Worm (Caenorhabditis elegans) whole organism, L2 larva: Measurements from ENCODE around the gene Y43D4A.2.

Experiments
- egl-27 ChIP-seq: sonication (generic microtip); optimal IDR thresholded peaks from 3 replicates; lab custom pipeline; 2017; ENCODE audit warnings: missing biosample characterization, missing genetic modification reagents, missing genetic modification characterization
- lin-13 ChIP-seq: fragments of 150-350 bp; optimal IDR thresholded peaks from 2 replicates; lab custom pipeline; 2014; ENCODE audit warnings: missing biosample characterization, missing genetic modification reagents, missing genetic modification characterization
- nhr-11 ChIP-seq: fragments of 150-350 bp; optimal IDR thresholded peaks from 2 replicates; lab custom pipeline; 2014; ENCODE audit warnings: missing biosample characterization, missing genetic modification characterization
- ztf-4 ChIP-seq: fragments of 150-350 bp; optimal IDR thresholded peaks from 2 replicates; lab custom pipeline; 2014; ENCODE audit warnings: missing biosample characterization, missing genetic modification characterization

ce11 chrIV:16706950-16707349 is 48.7 kb downstream of the Y43D4A.2 start:
- TF ChIP-seq lin-13 = no peak
- no peak for TF ChIP-seq egl-27
- no peak for TF ChIP-seq nhr-11 (tag; lab: Kevin White, UChicago)
- TF ChIP-seq ztf-4 = no peak
